Worm (Caenorhabditis elegans): ENCODE results near the gene ttc-36.

ce11 chrII:10028195-10028594 lies 1.8 kb upstream of the ttc-36 start, which contains the start of gene F52H3.6:
- TF ChIP-seq php-3 (GFP tag; IDR thresholded peaks at IDR 0.05) (no peak), nhr-28 (tag; optimal IDR thresholded peaks at IDR 0.05) (peak; percentile 9), jun-1 (tag; optimal IDR thresholded peaks at IDR 0.05) (no peak), unc-62 (GFP tag; optimal IDR thresholded peaks at IDR 0.05 in 1 of 2) (no peak), unc-62 (tag; optimal IDR thresholded peaks at IDR 0.05) (no peak)

Data from whole organism, L4 larva.